Worm (Caenorhabditis elegans): ENCODE data around the gene trpp-5.

Gene trpp-5

DNA sequence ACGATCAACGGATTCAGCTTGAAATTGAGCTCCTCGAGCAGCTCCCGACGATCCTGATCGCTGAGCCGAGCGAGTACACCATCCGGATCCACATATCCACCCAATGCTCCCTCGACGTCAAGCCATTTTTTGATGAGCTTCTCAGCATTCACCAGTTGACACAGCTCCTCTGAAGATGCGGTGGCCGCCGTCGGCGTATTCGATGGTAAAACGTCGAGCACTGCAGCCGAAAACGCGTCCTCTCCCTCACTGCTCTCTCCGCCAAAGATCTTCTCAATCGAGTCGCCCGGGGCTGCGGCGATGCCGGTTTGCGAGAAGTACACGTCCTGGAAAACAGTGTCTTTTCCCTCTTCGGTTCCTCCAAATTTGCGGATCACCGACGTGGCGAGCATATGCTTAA lies 12.4 kb upstream of the trpp-5 start:
- TF ChIP-seq nhr-12 (tag; optimal IDR thresholded peaks at IDR 0.05) (no peak), bed-3 (GFP tag; optimal IDR thresholded peaks at IDR 0.05) (no peak), zip-8 (tag; optimal IDR thresholded peaks at IDR 0.05) (no peak), elt-3 (tag; optimal IDR thresholded peaks at IDR 0.05) (no peak), mep-1 (tag; optimal IDR thresholded peaks at IDR 0.05) (no peak), nhr-2 (tag; optimal IDR thresholded peaks at IDR 0.05) (no peak), flh-1 (GFP tag; optimal IDR thresholded peaks at IDR 0.05) (no peak)

- no peak for TF ChIP-seq elt-1 (tag; optimal IDR thresholded peaks at IDR 0.05; ENCODE audit: borderline replicate concordance, insufficient read depth)
- TF ChIP-seq mab-5 (tag; optimal IDR thresholded peaks at IDR 0.05): no peak
- no peak for TF ChIP-seq zip-8 (tag; optimal IDR thresholded peaks at IDR 0.05)
- TF ChIP-seq flh-1 (GFP tag; optimal IDR thresholded peaks at IDR 0.05): no peak
- no peak for TF ChIP-seq M03D4.4 (tag; optimal IDR thresholded peaks at IDR 0.05)
- no peak for TF ChIP-seq ceh-83 (GFP tag; optimal IDR thresholded peaks at IDR 0.05)
- no peak for TF ChIP-seq ham-2 (GFP tag; optimal IDR thresholded peaks at IDR 0.05)
- no peak for TF ChIP-seq lsy-2 (tag; optimal IDR thresholded peaks at IDR 0.05)
- TF ChIP-seq mep-1 (tag; optimal IDR thresholded peaks at IDR 0.05): no peak
Observed at ce11 chrII:12211652-12212245, 9.6 kb upstream of the trpp-5 start.

ce11 chrII:12208741-12209140 lies 6.6 kb upstream of the trpp-5 start:
- no peak for TF ChIP-seq lsy-2 (tag; optimal IDR thresholded peaks at IDR 0.05)
- no peak for TF ChIP-seq nhr-76 (tag; optimal IDR thresholded peaks at IDR 0.05)
- TF ChIP-seq bed-3 (GFP tag; optimal IDR thresholded peaks at IDR 0.05): no peak
- TF ChIP-seq lin-32 (GFP tag; optimal IDR thresholded peaks at IDR 0.05): no peak
- TF ChIP-seq zip-8 (tag; optimal IDR thresholded peaks at IDR 0.05): no peak
- no peak for TF ChIP-seq nhr-2 (tag; optimal IDR thresholded peaks at IDR 0.05)
- TF ChIP-seq M03D4.4 (tag; optimal IDR thresholded peaks at IDR 0.05): no peak
- no peak for TF ChIP-seq mab-5 (tag; optimal IDR thresholded peaks at IDR 0.05)
- TF ChIP-seq hlh-1 (tag; optimal IDR thresholded peaks at IDR 0.05): no peak
- TF ChIP-seq lin-13 (tag; optimal IDR thresholded peaks at IDR 0.05): no peak
- TF ChIP-seq ceh-43 (GFP tag; optimal IDR thresholded peaks at IDR 0.05): no peak
- no peak for TF ChIP-seq mep-1 (tag; optimal IDR thresholded peaks at IDR 0.05)
- no peak for TF ChIP-seq cnd-1 (tag; optimal IDR thresholded peaks at IDR 0.05)

DNA sequence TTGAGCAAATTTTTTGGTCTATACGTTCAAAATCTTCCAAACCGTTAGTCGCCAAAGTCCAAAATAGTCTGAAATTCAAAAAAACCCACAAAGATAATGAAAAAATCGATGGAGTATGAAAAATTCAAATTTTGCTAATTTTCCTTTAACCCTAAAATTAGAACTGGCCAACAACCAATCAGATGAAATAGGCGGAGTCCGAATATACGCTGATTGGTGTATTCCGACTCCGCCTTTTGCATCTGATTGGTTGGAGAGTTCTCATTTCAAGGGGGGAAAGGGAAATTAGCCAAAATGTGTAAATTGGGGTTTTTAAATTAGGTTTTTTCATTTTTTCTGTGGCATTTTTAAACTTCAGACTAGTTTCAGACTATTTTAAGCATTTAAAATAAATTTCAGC lies 2.4 kb upstream of the trpp-5 start:
- TF ChIP-seq nhr-2 (tag; optimal IDR thresholded peaks at IDR 0.05) (no peak), blmp-1 (tag; optimal IDR thresholded peaks at IDR 0.05) (no peak), zip-8 (tag; optimal IDR thresholded peaks at IDR 0.05) (no peak)

DNA sequence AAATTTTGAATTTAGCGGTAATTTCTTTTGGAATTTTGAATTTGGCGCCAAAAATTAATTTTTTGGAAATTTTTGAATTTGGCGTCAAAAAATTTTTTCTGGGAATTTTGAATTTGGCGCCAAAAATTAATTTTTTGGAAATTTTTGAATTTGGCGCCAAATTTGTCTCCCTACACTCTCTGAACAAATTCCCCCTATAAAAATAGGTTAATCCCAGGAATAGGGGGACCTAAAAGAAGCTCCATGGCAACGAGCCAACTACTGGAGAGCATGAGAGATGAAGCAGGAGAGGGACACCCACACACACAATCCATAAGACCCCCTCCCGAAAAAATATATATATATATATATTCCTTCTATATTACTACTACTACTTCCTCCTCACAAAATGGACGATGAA lies 740 bp upstream of the trpp-5 start, which contains the start of gene aqp-12:
Gene aqp-12, plus strand, starts transcription at position 301 of the 400 bp plus-strand sequence.
- TF ChIP-seq tbx-8 (GFP tag; optimal IDR thresholded peaks at IDR 0.05) (no peak), ceh-39 (tag; optimal IDR thresholded peaks at IDR 0.05) (no peak), nhr-76 (tag; optimal IDR thresholded peaks at IDR 0.05) (no peak), lsy-2 (tag; optimal IDR thresholded peaks at IDR 0.05) (no peak), unc-39 (tag; optimal IDR thresholded peaks at IDR 0.05) (no peak), bed-3 (GFP tag; optimal IDR thresholded peaks at IDR 0.05) (no peak)

- no peak for TF ChIP-seq flh-1 (GFP tag; optimal IDR thresholded peaks at IDR 0.05)
- TF ChIP-seq elt-3 (tag; optimal IDR thresholded peaks at IDR 0.05): no peak
- no peak for TF ChIP-seq drap-1 (GFP tag; optimal IDR thresholded peaks at IDR 0.05)
- no peak for TF ChIP-seq sem-2 (GFP tag; optimal IDR thresholded peaks at IDR 0.05)
- TF ChIP-seq ceh-39 (tag; optimal IDR thresholded peaks at IDR 0.05): no peak
- TF ChIP-seq nhr-237 (tag; optimal IDR thresholded peaks at IDR 0.05): no peak
- no peak for TF ChIP-seq nhr-28 (tag; optimal IDR thresholded peaks at IDR 0.05)
- no peak for TF ChIP-seq mls-2 (tag; optimal IDR thresholded peaks at IDR 0.05)
Observed at ce11 chrII:12199912-12200637, 2.1 kb downstream of the trpp-5 start, which contains the start of gene polg-1. Gene polg-1, minus strand, starts transcription at chrII:12199962.

All from whole organism, mixed stage, embryonic.